Worm (Caenorhabditis elegans) whole organism, L4 larva: ENCODE data around the gene T25B2.4.

Source experiments
- ama-1 ChIP-seq: fragments of 150-350 bp; optimal IDR thresholded peaks from 2 replicates; lab custom pipeline; 2014; ENCODE audit warnings: inconsistent platforms, mixed read lengths
- daf-16 ChIP-seq, 3 experiments: sonication (generic microtip); optimal IDR thresholded peaks; 2 replicates each; lab custom pipeline; 2016 to 2017; ENCODE audit warnings: missing genetic modification characterization in 3 of 3, missing genetic modification reagents in 3 of 3, mild to moderate bottlenecking in 2 of 3, missing compliant biosample characterization in 2 of 3, missing biosample characterization in 1 of 3, moderate library complexity in 1 of 3
- fkh-10 ChIP-seq: fragments of 150-350 bp; optimal IDR thresholded peaks from 2 replicates; lab custom pipeline; 2014; ENCODE audit warnings: missing biosample characterization, missing genetic modification reagents, missing genetic modification characterization

ce11 chrX:6216551-6216950 lies 38.5 kb downstream of the T25B2.4 start, which contains the start of gene lrch-1:
- TF ChIP-seq ama-1 (lab: Kevin White, UChicago) (no peak), fkh-10 (GFP tag; lab: Kevin White, UChicago) (no peak), daf-16 (GFP tag; optimal IDR thresholded peaks at IDR 0.05; lab: Kevin White, UChicago) (no peak), daf-16 (tag; optimal IDR thresholded peaks at IDR 0.05; lab: Kevin White, UChicago) (no peak)
